Worm (Caenorhabditis elegans): ENCODE data around the gene B0391.14.

The B0391.14 gene

DNA sequence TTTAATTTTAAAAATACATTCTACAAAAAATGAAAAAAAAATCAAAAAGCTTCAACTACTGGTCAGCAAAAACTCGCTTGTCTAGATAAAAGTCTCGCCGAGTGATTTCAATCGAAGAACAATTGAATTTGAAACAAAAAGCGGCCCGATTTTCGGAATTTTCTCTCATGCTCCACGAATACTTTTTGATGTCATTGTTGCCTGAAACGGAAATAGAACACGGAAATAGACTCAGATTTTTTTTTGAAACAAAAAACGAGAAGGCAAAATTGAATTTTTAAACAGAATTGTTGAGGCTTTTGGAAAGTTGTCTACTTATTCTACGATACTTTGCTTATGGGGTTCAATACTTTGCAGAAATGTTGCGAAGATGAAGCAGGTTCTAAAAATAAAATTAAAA is 36.2 kb downstream of the B0391.14 start:
- TF ChIP-seq pha-4 (tag; optimal IDR thresholded peaks at IDR 0.05) (no peak), unc-130 (GFP tag; optimal IDR thresholded peaks at IDR 0.05) (no peak), lsl-1 (GFP tag; optimal IDR thresholded peaks at IDR 0.05) (no peak), F49E8.2 (tag; optimal IDR thresholded peaks at IDR 0.05; ENCODE audit: insufficient read depth) (no peak), madf-10 (tag; optimal IDR thresholded peaks at IDR 0.05) (no peak)

DNA sequence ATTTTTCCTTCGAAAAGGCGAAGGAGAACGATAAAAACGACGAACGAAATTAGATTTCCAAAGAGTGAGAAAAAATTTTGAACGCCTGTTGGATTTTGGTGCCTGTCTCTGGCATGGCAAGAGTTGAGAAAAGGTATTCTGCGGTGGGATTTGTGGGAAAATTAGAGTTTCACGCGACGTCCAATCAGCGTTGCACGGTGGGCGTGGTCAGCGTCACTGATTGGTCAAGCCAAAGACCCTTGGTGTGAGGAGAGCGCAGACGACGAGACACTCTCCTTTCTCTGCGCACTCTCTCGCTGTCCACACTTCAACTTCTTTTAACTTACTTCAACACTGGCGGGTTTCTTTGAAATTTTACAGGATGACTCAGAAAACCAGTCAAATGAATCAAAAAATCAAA is 37.1 kb downstream of the B0391.14 start:
- TF ChIP-seq zfh-2 (GFP tag; conservative IDR thresholded peaks at IDR 0.05) (peak; percentile 46), sptf-2 (GFP tag; optimal IDR thresholded peaks at IDR 0.05) (no peak), unc-62 (GFP tag; optimal IDR thresholded peaks at IDR 0.05) (no peak), ekl-4 (GFP tag; IDR thresholded peaks at IDR 0.05) (no peak), cebp-2 (GFP tag; IDR thresholded peaks at IDR 0.05) (no peak), hlh-12 (tag; optimal IDR thresholded peaks at IDR 0.05) (no peak), mes-4 (tag; optimal IDR thresholded peaks at IDR 0.05) (no peak), atf-7 (tag; optimal IDR thresholded peaks at IDR 0.05) (no peak), nfyb-1 (GFP tag; IDR thresholded peaks at IDR 0.05) (peak; percentile 66; the same call in 1 of the 2 replicates)

DNA sequence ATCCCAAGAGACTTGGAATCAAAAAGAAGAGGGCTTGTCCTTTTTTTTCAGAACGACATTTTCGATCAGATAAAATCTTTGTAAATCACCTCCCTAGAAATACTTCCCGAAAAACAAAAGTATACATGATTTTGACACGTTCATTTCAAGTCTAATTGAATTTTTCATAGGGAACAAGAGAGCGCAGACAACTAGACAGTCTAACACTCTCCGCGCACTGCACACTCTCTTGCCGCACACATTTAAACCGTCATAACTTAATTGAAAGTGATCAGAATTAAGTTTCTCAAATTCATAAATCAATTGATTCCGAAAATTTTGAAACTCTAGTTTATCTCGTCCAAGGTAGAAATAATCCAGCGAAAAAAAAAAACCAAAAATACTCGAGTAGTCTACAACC is 39.9 kb downstream of the B0391.14 start:
- TF ChIP-seq let-526 (GFP tag; IDR thresholded peaks at IDR 0.05) = no peak
- TF ChIP-seq F33H1.4 (GFP tag; IDR thresholded peaks at IDR 0.05) = no peak
- TF ChIP-seq egrh-3 (GFP tag; IDR thresholded peaks at IDR 0.05) = no peak
- TF ChIP-seq ztf-6 (GFP tag; IDR thresholded peaks at IDR 0.05) = no peak
- no peak for TF ChIP-seq F10E7.11 (tag; optimal IDR thresholded peaks at IDR 0.05)
- TF ChIP-seq Y56A3A.18 (GFP tag; IDR thresholded peaks at IDR 0.05) = no peak
- no peak for TF ChIP-seq K12H6.12 (tag; optimal IDR thresholded peaks at IDR 0.05)
- TF ChIP-seq nhr-80 (tag; optimal IDR thresholded peaks at IDR 0.05) = no peak
- TF ChIP-seq die-1 (tag; optimal IDR thresholded peaks at IDR 0.05) = no peak
- no peak for TF ChIP-seq mcd-1 (GFP tag; IDR thresholded peaks at IDR 0.05)
- no peak for TF ChIP-seq repo-1 (tag; optimal IDR thresholded peaks at IDR 0.05)
- TF ChIP-seq ztf-28 (GFP tag; IDR thresholded peaks at IDR 0.05) = no peak
- TF ChIP-seq T07F8.4 (tag; optimal IDR thresholded peaks at IDR 0.05) = no peak

DNA sequence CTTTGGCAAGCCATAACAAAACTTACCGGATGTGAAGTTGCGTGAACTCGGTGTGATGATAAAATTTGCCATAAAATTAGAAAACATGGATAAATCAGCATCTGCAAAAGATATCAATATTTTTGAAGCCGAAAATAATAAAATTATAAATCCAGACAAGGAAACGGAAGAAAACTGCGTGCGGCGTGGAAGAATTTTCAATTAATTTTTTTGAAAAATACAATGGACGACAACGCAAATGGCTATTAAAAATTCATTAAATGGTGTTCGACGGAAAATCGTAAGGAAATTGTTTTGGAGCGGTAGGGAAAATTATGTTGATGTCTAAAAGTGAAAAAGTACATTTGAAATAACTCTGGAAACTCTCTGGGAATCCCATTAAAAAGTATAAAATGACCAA is 40.6 kb downstream of the B0391.14 start, which contains the start of gene acr-18:
Gene acr-18, minus strand, starts transcription at position 101 of the 400 bp plus-strand sequence.
- TF ChIP-seq him-1 (tag; optimal IDR thresholded peaks at IDR 0.05) (no peak), Y79H2A.3 (GFP tag; conservative IDR thresholded peaks at IDR 0.05) (no peak), hrde-1 (tag; optimal IDR thresholded peaks at IDR 0.05; ENCODE audit: borderline replicate concordance) (no peak), snpc-4 (GFP tag; optimal IDR thresholded peaks at IDR 0.05) (no peak), snpc-4 (tag; optimal IDR thresholded peaks at IDR 0.05) (no peak), ZK185.1 (tag; optimal IDR thresholded peaks at IDR 0.05; ENCODE audit: poor library complexity, severe bottlenecking) (no peak), rpc-1 (optimal IDR thresholded peaks at IDR 0.05) (no peak), rpc-1 (tag; optimal IDR thresholded peaks at IDR 0.05) (no peak), dpff-1 (tag; optimal IDR thresholded peaks at IDR 0.05) (no peak), zfh-2 (GFP tag; conservative IDR thresholded peaks at IDR 0.05) (no peak), repo-1 (tag; optimal IDR thresholded peaks at IDR 0.05) (no peak)

Measured in whole organism, young adult.